Worm (Caenorhabditis elegans): ENCODE results near the gene C46F4.3.

DNA sequence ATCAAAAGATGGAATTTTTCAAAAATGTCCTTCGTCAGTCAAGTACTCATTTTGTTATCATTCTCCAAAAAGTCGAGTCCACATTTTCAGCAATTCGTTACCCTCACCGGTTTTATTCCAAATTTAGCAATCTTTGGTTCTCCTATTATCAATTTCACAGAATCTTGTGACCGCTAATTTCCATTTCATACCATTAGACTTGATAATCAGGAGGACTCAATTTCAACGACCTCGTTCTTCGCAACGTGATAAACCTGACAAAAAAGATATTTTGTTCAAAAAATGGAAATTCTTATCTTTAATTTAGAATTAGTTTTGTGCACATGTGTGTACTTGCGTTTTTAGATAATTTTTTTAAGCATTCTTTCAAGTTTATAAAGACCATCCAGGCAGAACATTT is 27.0 kb downstream of the C46F4.3 start:
- TF ChIP-seq aly-1 (tag; optimal IDR thresholded peaks at IDR 0.05) (no peak), ama-1 (optimal IDR thresholded peaks at IDR 0.05) (no peak), tbx-11 (GFP tag; IDR thresholded peaks at IDR 0.05) (no peak), ceh-13 (GFP tag; optimal IDR thresholded peaks at IDR 0.05) (no peak), flt-1 (GFP tag; IDR thresholded peaks at IDR 0.05) (no peak), hnd-1 (tag; optimal IDR thresholded peaks at IDR 0.05) (no peak), B0310.2 (tag; optimal IDR thresholded peaks at IDR 0.05) (no peak)
